Worm (Caenorhabditis elegans) whole organism, L4 larva: ENCODE measurements around the gene C53D6.4.
A peak's percentile ranks its signal among the peaks of the same experiment; 100 is the strongest.

Source experiments
- aly-2 ChIP-seq: sonication (generic microtip); optimal IDR thresholded peaks from 2 replicates; lab custom pipeline; 2018; ENCODE audit warnings: missing biosample characterization, missing genetic modification characterization
- ama-1 ChIP-seq: fragments of 150-350 bp; optimal IDR thresholded peaks from 2 replicates; lab custom pipeline; 2014; ENCODE audit warnings: inconsistent platforms, mixed read lengths
- mdl-1 ChIP-seq, 2 experiments: fragments of 150-350 bp in 1 of 2; sonication (generic microtip) in 1 of 2; optimal IDR thresholded peaks; 2 replicates each; lab custom pipeline; 2014 to 2017; ENCODE audit warnings: missing biosample characterization in 2 of 2, missing genetic modification characterization in 2 of 2
- nhr-10 ChIP-seq: fragments of 150-350 bp; optimal IDR thresholded peaks from 2 replicates; lab custom pipeline; 2014; ENCODE audit warnings: missing biosample characterization, missing genetic modification characterization
- nhr-11 ChIP-seq: fragments of 150-350 bp; optimal IDR thresholded peaks from 2 replicates; lab custom pipeline; 2014; ENCODE audit warnings: missing biosample characterization, missing genetic modification characterization
- nhr-41 ChIP-seq: fragments of 200-800 bp; sonication (Bioruptor generic); IDR thresholded peaks from 2 replicates; pipeline ENCODE4 v1.3.6; 2022; ENCODE audit warnings: missing genetic modification reagents, missing genetic modification characterization, missing compliant biosample characterization
- nhr-76 ChIP-seq: fragments of 150-350 bp; optimal IDR thresholded peaks from 2 replicates; lab custom pipeline; 2014; ENCODE audit warnings: missing biosample characterization, missing genetic modification characterization
- pha-4 ChIP-seq, 2 experiments: fragments of 150-350 bp in 1 of 2; fragments of 200-800 bp in 1 of 2; sonication (Bioruptor generic) in 1 of 2; IDR thresholded peaks in 1 of 2; optimal IDR thresholded peaks in 1 of 2; 2 replicates each; pipeline versions ENCODE4 v1.3.6 to Lab custom; 2014 to 2022; ENCODE audit warnings: missing genetic modification characterization in 2 of 2, missing genetic modification reagents in 2 of 2, missing biosample characterization in 1 of 2, missing compliant biosample characterization in 1 of 2
- rbr-2 ChIP-seq: sonication (generic microtip); optimal IDR thresholded peaks from 2 replicates; lab custom pipeline; 2016; ENCODE audit warnings: missing genotype, missing genetic modification characterization, missing compliant biosample characterization
- sdz-12 ChIP-seq: fragments of 200-800 bp; sonication (Bioruptor generic); optimal IDR thresholded peaks from 2 replicates; lab custom pipeline; 2018; ENCODE audit warnings: mild to moderate bottlenecking, missing genetic modification characterization, missing compliant biosample characterization
- snpc-1.2 ChIP-seq: fragments of 200-800 bp; sonication (Bioruptor generic); IDR thresholded peaks from 2 replicates; pipeline ENCODE4 v1.3.6; 2022; ENCODE audit warnings: missing genetic modification reagents, missing genetic modification characterization, missing compliant biosample characterization
- unc-39 ChIP-seq: sonication (generic microtip); optimal IDR thresholded peaks from 2 replicates; lab custom pipeline; 2017; ENCODE audit warnings: missing biosample characterization, missing genetic modification characterization

DNA sequence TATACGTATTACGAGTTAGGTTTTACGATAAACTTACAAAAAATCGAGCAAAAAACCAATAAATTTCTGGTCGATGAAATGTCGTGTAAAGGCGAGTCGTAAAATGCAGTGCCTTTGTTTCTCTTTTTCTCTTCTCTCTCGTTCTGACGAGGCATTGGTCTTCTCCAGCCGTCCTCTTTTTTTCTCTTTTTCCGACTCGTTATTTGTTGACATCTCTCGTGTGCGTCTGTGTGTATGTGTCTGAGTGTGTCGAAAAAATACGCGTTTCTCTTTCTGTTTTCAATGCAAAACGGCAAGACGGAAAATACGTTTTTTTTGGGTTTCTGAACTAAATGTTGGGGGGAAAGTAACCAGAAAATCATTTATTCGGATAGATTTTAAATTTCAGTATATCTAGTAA lies 11.8 kb upstream of the C53D6.4 start, which contains the start of gene C53D6.6:
- TF ChIP-seq unc-39 (tag; lab: Kevin White, UChicago) (no peak), pha-4 (GFP tag; IDR thresholded peaks at IDR 0.05; lab: Robert Waterston, UW) (no peak), pha-4 (tag; optimal IDR thresholded peaks at IDR 0.05; lab: Kevin White, UChicago) (peak; percentile 4), nhr-10 (no peak), nhr-41 (no peak), ama-1 (no peak), rbr-2 (tag; lab: Kevin White, UChicago) (no peak), nhr-11 (tag; lab: Kevin White, UChicago) (no peak), snpc-1.2 (GFP tag; lab: Robert Waterston, UW) (no peak), aly-2 (no peak), sdz-12 (GFP tag; lab: Kevin White, UChicago) (no peak), nhr-76 (no peak), mdl-1 (tag; optimal IDR thresholded peaks at IDR 0.05; lab: Kevin White, UChicago) (no peak)
